Worm (Caenorhabditis elegans) whole organism, young adult: ENCODE results near the gene M01H9.4.

ENCODE experiments used
- B0336.3 ChIP-seq: fragments of 200-800 bp; sonication (Bioruptor generic); IDR thresholded peaks from 2 replicates; pipeline ENCODE4 v1.3.6; 2022; ENCODE audit warnings: missing genetic modification characterization, missing compliant biosample characterization
- D2030.7 ChIP-seq: fragments of 200-800 bp; sonication (Bioruptor generic); IDR thresholded peaks from 2 replicates; pipeline ENCODE4 v1.3.6; 2022; ENCODE audit warnings: missing genetic modification reagents, missing genetic modification characterization, missing compliant biosample characterization
- F10E7.11 ChIP-seq: sonication (generic microtip); optimal IDR thresholded peaks from 2 replicates; lab custom pipeline; 2017; ENCODE audit warnings: mild to moderate bottlenecking, missing genetic modification characterization, moderate library complexity, missing compliant biosample characterization
- F23B12.7 ChIP-seq: sonication (generic microtip); optimal IDR thresholded peaks from 2 replicates; lab custom pipeline; 2017; ENCODE audit warnings: missing genetic modification characterization, mild to moderate bottlenecking, missing compliant biosample characterization, antibody characterized with exemption, moderate library complexity; ENCODE audit not compliant: insufficient read depth
- F52B5.7 ChIP-seq: sonication (generic microtip); optimal IDR thresholded peaks from 2 replicates; lab custom pipeline; 2016; ENCODE audit warnings: mild to moderate bottlenecking, missing genetic modification characterization, missing compliant biosample characterization
- Y95B8A.8 ChIP-seq: fragments of 200-800 bp; sonication (Bioruptor generic); IDR thresholded peaks from 2 replicates; pipeline ENCODE4 v1.3.6; 2022; ENCODE audit warnings: missing genetic modification reagents, missing genetic modification characterization, missing compliant biosample characterization
- ama-1 ChIP-seq, 3 experiments: fragments of 150-350 bp in 1 of 3; sonication (generic microtip) in 2 of 3; optimal IDR thresholded peaks; 2 replicates each; lab custom pipeline; 2014 to 2018; ENCODE audit warnings: missing biosample characterization in 2 of 3, missing genetic modification characterization in 2 of 3, missing genetic modification reagents in 2 of 3
- atf-7 ChIP-seq: sonication (generic microtip); optimal IDR thresholded peaks from 2 replicates; lab custom pipeline; 2017; ENCODE audit warnings: mild to moderate bottlenecking, missing genetic modification characterization, missing compliant biosample characterization
- cebp-1 ChIP-seq, 2 experiments: fragments of 200-800 bp in 1 of 2; sonication (Bioruptor generic) in 1 of 2; sonication (generic microtip) in 1 of 2; IDR thresholded peaks in 1 of 2; optimal IDR thresholded peaks in 1 of 2; 2 replicates each; pipeline versions ENCODE4 v1.3.6 to Lab custom; 2017 to 2022; ENCODE audit warnings: missing compliant biosample characterization in 2 of 2, missing genetic modification characterization in 2 of 2, mild to moderate bottlenecking in 1 of 2, missing genetic modification reagents in 1 of 2, moderate library complexity in 1 of 2
- ceh-100 ChIP-seq: fragments of 200-800 bp; sonication (Bioruptor generic); IDR thresholded peaks from 2 replicates; pipeline ENCODE4 v1.3.6; 2022; ENCODE audit warnings: missing genetic modification reagents, missing genetic modification characterization, missing compliant biosample characterization
- ceh-27 ChIP-seq: fragments of 200-800 bp; sonication (Bioruptor generic); optimal IDR thresholded peaks from 2 replicates; lab custom pipeline; 2018; ENCODE audit warnings: mild to moderate bottlenecking, missing genetic modification characterization, moderate library complexity, missing compliant biosample characterization
- die-1 ChIP-seq: sonication (generic microtip); optimal IDR thresholded peaks from 2 replicates; lab custom pipeline; 2016; ENCODE audit warnings: missing genotype, mild to moderate bottlenecking, missing genetic modification characterization, missing compliant biosample characterization
- egl-18 ChIP-seq: fragments of 200-800 bp; sonication (Bioruptor generic); IDR thresholded peaks from 2 replicates; pipeline ENCODE4 v1.3.6; 2022; ENCODE audit warnings: missing genetic modification reagents, missing genetic modification characterization, missing compliant biosample characterization
- fkh-3 ChIP-seq: sonication (generic microtip); optimal IDR thresholded peaks from 2 replicates; lab custom pipeline; 2016; ENCODE audit warnings: mild to moderate bottlenecking, missing genetic modification characterization, missing compliant biosample characterization
- hmg-1.2 ChIP-seq: fragments of 200-800 bp; sonication (Bioruptor generic); IDR thresholded peaks from 2 replicates; pipeline ENCODE4 v1.3.6; 2022; ENCODE audit warnings: missing genetic modification reagents, missing genetic modification characterization, missing compliant biosample characterization
- hmg-20 ChIP-seq: fragments of 200-800 bp; sonication (Bioruptor generic); IDR thresholded peaks from 2 replicates; pipeline ENCODE4 v1.3.6; 2022; ENCODE audit warnings: missing genetic modification reagents, missing genetic modification characterization, missing compliant biosample characterization
- hrde-1 ChIP-seq: sonication (generic microtip); optimal IDR thresholded peaks from 2 replicates; lab custom pipeline; 2016; ENCODE audit warnings: missing genetic modification characterization, mild to moderate bottlenecking, missing compliant biosample characterization, moderate library complexity, missing genotype, missing genetic modification reagents, borderline replicate concordance
- let-607 ChIP-seq, 2 experiments: fragments of 200-800 bp in 1 of 2; sonication (Bioruptor generic) in 1 of 2; sonication (generic microtip) in 1 of 2; optimal IDR thresholded peaks; 2 replicates each; lab custom pipeline; 2016 to 2018; ENCODE audit warnings: mild to moderate bottlenecking in 2 of 2, missing compliant biosample characterization in 2 of 2, missing genetic modification characterization in 2 of 2, moderate library complexity in 2 of 2, missing genotype in 1 of 2
- lin-40 ChIP-seq: sonication (generic microtip); optimal IDR thresholded peaks from 2 replicates; lab custom pipeline; 2016; ENCODE audit warnings: missing genetic modification characterization, mild to moderate bottlenecking, missing compliant biosample characterization, missing genotype, missing genetic modification reagents
- lir-1 ChIP-seq: fragments of 200-800 bp; sonication (Bioruptor generic); conservative IDR thresholded peaks from 2 replicates; pipeline ENCODE4 v1.3.6; 2022; ENCODE audit warnings: missing genetic modification reagents, missing genetic modification characterization, missing compliant biosample characterization
- lsl-1 ChIP-seq: fragments of 200-800 bp; sonication (Bioruptor generic); optimal IDR thresholded peaks from 2 replicates; lab custom pipeline; 2018; ENCODE audit warnings: mild to moderate bottlenecking, missing genetic modification characterization, moderate library complexity, missing compliant biosample characterization
- lsy-27 ChIP-seq: sonication (generic microtip); optimal IDR thresholded peaks from 2 replicates; lab custom pipeline; 2017; ENCODE audit warnings: missing genetic modification characterization, mild to moderate bottlenecking, missing compliant biosample characterization, antibody characterized with exemption, missing genotype, borderline replicate concordance; ENCODE audit not compliant: insufficient read depth
- madf-10 ChIP-seq: sonication (generic microtip); optimal IDR thresholded peaks from 2 replicates; lab custom pipeline; 2016; ENCODE audit warnings: mild to moderate bottlenecking, missing genetic modification characterization, missing compliant biosample characterization
- madf-6 ChIP-seq: fragments of 200-800 bp; sonication (Bioruptor generic); IDR thresholded peaks from 2 replicates; pipeline ENCODE4 v1.3.6; 2022; ENCODE audit warnings: missing genetic modification reagents, missing genetic modification characterization, missing compliant biosample characterization
- mcd-1 ChIP-seq: fragments of 200-800 bp; sonication (Bioruptor generic); IDR thresholded peaks from 2 replicates; pipeline ENCODE4 v1.3.6; 2022; ENCODE audit warnings: missing genetic modification reagents, missing genetic modification characterization, missing compliant biosample characterization
- mes-4 ChIP-seq: sonication (generic microtip); optimal IDR thresholded peaks from 2 replicates; lab custom pipeline; 2016; ENCODE audit warnings: missing genotype, missing genetic modification characterization, missing compliant biosample characterization
- nhr-80 ChIP-seq: sonication (generic microtip); optimal IDR thresholded peaks from 2 replicates; lab custom pipeline; 2016; ENCODE audit warnings: missing genetic modification characterization, missing compliant biosample characterization
- nhr-90 ChIP-seq: sonication (generic microtip); optimal IDR thresholded peaks from 2 replicates; lab custom pipeline; 2016; ENCODE audit warnings: missing genotype, mild to moderate bottlenecking, missing genetic modification characterization, missing compliant biosample characterization
- pbrm-1 ChIP-seq: fragments of 200-800 bp; sonication (Bioruptor generic); IDR thresholded peaks from 2 replicates; pipeline ENCODE4 v1.3.6; 2022; ENCODE audit warnings: missing genetic modification reagents, missing genetic modification characterization, missing compliant biosample characterization
- rcor-1 ChIP-seq: fragments of 200-800 bp; sonication (Bioruptor generic); IDR thresholded peaks from 2 replicates; pipeline ENCODE4 v1.3.6; 2022; ENCODE audit warnings: missing genetic modification reagents, missing genetic modification characterization, missing compliant biosample characterization
- rec-8 ChIP-seq, 2 experiments: sonication (generic microtip); optimal IDR thresholded peaks; 2 replicates each; lab custom pipeline; 2016; ENCODE audit warnings: mild to moderate bottlenecking in 2 of 2, missing genetic modification characterization in 2 of 2, missing genetic modification reagents in 2 of 2, missing genotype in 2 of 2, missing biosample characterization in 1 of 2, missing compliant biosample characterization in 1 of 2, moderate library complexity in 1 of 2
- repo-1 ChIP-seq: sonication (generic microtip); optimal IDR thresholded peaks from 2 replicates; lab custom pipeline; 2017; ENCODE audit warnings: mild to moderate bottlenecking, missing genetic modification characterization, missing compliant biosample characterization
- sea-2 ChIP-seq: fragments of 200-800 bp; sonication (Bioruptor generic); IDR thresholded peaks from 2 replicates; pipeline ENCODE4 v1.3.6; 2022; ENCODE audit warnings: missing genetic modification characterization, missing compliant biosample characterization
- snpc-4 ChIP-seq, 5 experiments: fragments of 150-350 bp in 1 of 5; sonication (generic microtip) in 4 of 5; optimal IDR thresholded peaks; 2 replicates each; lab custom pipeline; 2014 to 2018; ENCODE audit warnings: missing genetic modification characterization in 5 of 5, missing biosample characterization in 3 of 5, antibody characterized with exemption in 2 of 5, mild to moderate bottlenecking in 2 of 5, missing compliant biosample characterization in 2 of 5, missing genotype in 2 of 5, moderate library complexity in 2 of 5, missing genetic modification reagents in 1 of 5
- xnd-1 ChIP-seq: sonication (generic microtip); optimal IDR thresholded peaks from 2 replicates; lab custom pipeline; 2016; ENCODE audit warnings: missing genotype, missing genetic modification reagents, missing genetic modification characterization, missing compliant biosample characterization
- zfh-2 ChIP-seq: fragments of 200-800 bp; sonication (Bioruptor generic); conservative IDR thresholded peaks from 2 replicates; pipeline ENCODE4 v1.3.6; 2022; ENCODE audit warnings: missing genetic modification reagents, missing genetic modification characterization, missing compliant biosample characterization
- ztf-6 ChIP-seq: fragments of 200-800 bp; sonication (Bioruptor generic); IDR thresholded peaks from 2 replicates; pipeline ENCODE4 v1.3.6; 2022; ENCODE audit warnings: missing genetic modification reagents, missing genetic modification characterization, missing compliant biosample characterization

M01H9.4 gene

ce11 chrIV:4449843-4450242 lies 32.9 kb downstream of the M01H9.4 start (continued):
- TF ChIP-seq D2030.7 (GFP tag; lab: Robert Waterston, UW) (peak; percentile 35; the same call in 1 of the 2 replicates), madf-10 (peak; percentile 64), ceh-27 (GFP tag; lab: Kevin White, UChicago) (no peak), repo-1 (peak; percentile 75), die-1 (tag; lab: Kevin White, UChicago) (peak; percentile 18), nhr-90 (peak; percentile 47), cebp-1 (GFP tag; IDR thresholded peaks at IDR 0.05; lab: Robert Waterston, UW) (no peak), cebp-1 (tag; optimal IDR thresholded peaks at IDR 0.05; lab: Kevin White, UChicago) (peak; percentile 56), nhr-80 (tag; lab: Kevin White, UChicago) (peak; percentile 80), F52B5.7 (tag; lab: Kevin White, UChicago) (peak; percentile 52), F10E7.11 (peak; percentile 51), mes-4 (tag; lab: Kevin White, UChicago) (peak; percentile 38), hmg-1.2 (GFP tag; lab: Robert Waterston, UW) (peak; percentile 33; the same call in 1 of the 2 replicates), snpc-4 (GFP tag; optimal IDR thresholded peaks at IDR 0.05; lab: Kevin White, UChicago) (no peak), snpc-4 (tag; optimal IDR thresholded peaks at IDR 0.05; lab: Kevin White, UChicago) (peak in 2 of 4 experiments; percentile 22 to 47), hrde-1 (peak; percentile 51), sea-2 (GFP tag; lab: Robert Waterston, UW) (no peak), F23B12.7 (tag; lab: Kevin White, UChicago) (no peak), ama-1 (optimal IDR thresholded peaks at IDR 0.05; lab: Kevin White, UChicago) (peak; percentile 49), ama-1 (GFP tag; optimal IDR thresholded peaks at IDR 0.05; lab: Kevin White, UChicago) (no peak), xnd-1 (tag; lab: Kevin White, UChicago) (peak; percentile 2), madf-6 (GFP tag; lab: Robert Waterston, UW) (peak; percentile 46; the same call in 1 of the 2 replicates), lin-40 (tag; lab: Kevin White, UChicago) (peak; percentile 52), fkh-3 (tag; lab: Kevin White, UChicago) (peak; percentile 6), atf-7 (tag; lab: Kevin White, UChicago) (peak; percentile 49), lir-1 (GFP tag; lab: Robert Waterston, UW) (no peak), rcor-1 (GFP tag; lab: Robert Waterston, UW) (peak; percentile 39; the same call in 1 of the 2 replicates), ceh-100 (GFP tag; lab: Robert Waterston, UW) (0 out of 2 replicates have a peak, but pooled peaks have one; percentile 27), egl-18 (GFP tag; lab: Robert Waterston, UW) (no peak), rec-8 (tag; optimal IDR thresholded peaks at IDR 0.05; lab: Kevin White, UChicago) (peak; percentile 19 to 23), B0336.3 (GFP tag; lab: Robert Waterston, UW) (peak; percentile 72), lsl-1 (GFP tag; lab: Kevin White, UChicago) (no peak), mcd-1 (GFP tag; lab: Robert Waterston, UW) (peak; percentile 38; the same call in 1 of the 2 replicates), Y95B8A.8 (GFP tag; lab: Robert Waterston, UW) (peak; percentile 70; the same call in 1 of the 2 replicates), hmg-20 (GFP tag; lab: Robert Waterston, UW) (no peak)

- TF ChIP-seq ztf-6 (no peak), madf-6 (GFP tag; lab: Robert Waterston, UW) (peak; percentile 23; the same call in 1 of the 2 replicates)
Observed at ce11 chrIV:4449439-4449838, 33.3 kb downstream of the M01H9.4 start, which contains the start of gene R08C7.12. TSS of gene R08C7.12 (plus strand) at chrIV:4449739.

ce11 chrIV:4448343-4448742 lies 34.4 kb downstream of the M01H9.4 start:
- TF ChIP-seq ceh-27 (GFP tag; lab: Kevin White, UChicago) (no peak), pbrm-1 (GFP tag; lab: Robert Waterston, UW) (no peak), lsy-27 (tag; lab: Kevin White, UChicago) (no peak), let-607 (tag; optimal IDR thresholded peaks at IDR 0.05; lab: Kevin White, UChicago) (no peak), zfh-2 (GFP tag; lab: Robert Waterston, UW) (no peak)
